Worm (Caenorhabditis elegans) whole organism, L4/young adult: ENCODE results near the gene tftc-5.
A peak's percentile ranks its signal among the peaks of the same experiment; 100 is the strongest.

ENCODE experiments used
- W03F9.2 ChIP-seq: fragments of 150-350 bp; optimal IDR thresholded peaks from 2 replicates; lab custom pipeline; 2014; ENCODE audit warnings: missing biosample characterization, missing genetic modification characterization
- dao-5 ChIP-seq: sonication (generic microtip); optimal IDR thresholded peaks from 2 replicates; lab custom pipeline; 2016; ENCODE audit warnings: missing genotype, missing genetic modification characterization, moderate library complexity, missing compliant biosample characterization
- him-1 ChIP-seq: sonication (generic microtip); optimal IDR thresholded peaks from 2 replicates; lab custom pipeline; 2016; ENCODE audit warnings: missing genotype, missing genetic modification reagents, missing genetic modification characterization, missing compliant biosample characterization

tftc-5 gene

ce11 chrIII:4019801-4020200 lies 2.2 kb upstream of the tftc-5 start, which contains the start of gene snpc-3.4:
Gene snpc-3.4 (plus strand): TSS chrIII:4020037.
- TF ChIP-seq him-1 (tag; lab: Kevin White, UChicago) (peak; percentile 50), dao-5 (tag; lab: Kevin White, UChicago) (no peak), W03F9.2 (tag; lab: Kevin White, UChicago) (peak; percentile 76)

ce11 chrIII:4028061-4028460 lies 6.1 kb downstream of the tftc-5 start, which contains the start of gene T02C12.5:
Gene T02C12.5 (minus strand): TSS chrIII:4028161.
- TF ChIP-seq W03F9.2 (tag; lab: Kevin White, UChicago) = no peak
- TF ChIP-seq him-1 (tag; lab: Kevin White, UChicago) = no peak
- no peak for TF ChIP-seq dao-5 (tag; lab: Kevin White, UChicago)

ce11 chrIII:4030839-4031238 lies 8.9 kb downstream of the tftc-5 start:
- TF ChIP-seq him-1 (tag; lab: Kevin White, UChicago) (no peak), W03F9.2 (tag; lab: Kevin White, UChicago) (no peak), dao-5 (tag; lab: Kevin White, UChicago) (no peak)

- TF ChIP-seq dao-5 (tag; lab: Kevin White, UChicago) (no peak), W03F9.2 (tag; lab: Kevin White, UChicago) (no peak), him-1 (tag; lab: Kevin White, UChicago) (no peak)
Measured at ce11 chrIII:4034984-4035383, 13.0 kb downstream of the tftc-5 start.

- no peak for TF ChIP-seq dao-5 (tag; lab: Kevin White, UChicago)
- no peak for TF ChIP-seq him-1 (tag; lab: Kevin White, UChicago)
- TF ChIP-seq W03F9.2 (tag; lab: Kevin White, UChicago) = no peak
Measured at ce11 chrIII:4036740-4037139, 14.8 kb downstream of the tftc-5 start, which contains the start of gene hum-5. Gene hum-5 (minus strand): TSS chrIII:4036840.

ce11 chrIII:4037332-4037731 lies 15.4 kb downstream of the tftc-5 start:
- TF ChIP-seq dao-5 (tag; lab: Kevin White, UChicago) = no peak

ce11 chrIII:4039775-4040174 lies 17.8 kb downstream of the tftc-5 start:
- no peak for TF ChIP-seq him-1 (tag; lab: Kevin White, UChicago)
- TF ChIP-seq W03F9.2 (tag; lab: Kevin White, UChicago) = no peak
- TF ChIP-seq dao-5 (tag; lab: Kevin White, UChicago) = no peak

ce11 chrIII:4049150-4049549 lies 27.2 kb downstream of the tftc-5 start:
- no peak for TF ChIP-seq dao-5 (tag; lab: Kevin White, UChicago)
- TF ChIP-seq W03F9.2 (tag; lab: Kevin White, UChicago) = no peak
- TF ChIP-seq him-1 (tag; lab: Kevin White, UChicago) = no peak

- TF ChIP-seq him-1 (tag; lab: Kevin White, UChicago) = no peak
- TF ChIP-seq W03F9.2 (tag; lab: Kevin White, UChicago) = no peak
- no peak for TF ChIP-seq dao-5 (tag; lab: Kevin White, UChicago)
Measured at ce11 chrIII:4057894-4058293, 35.9 kb downstream of the tftc-5 start, which contains the start of gene rcq-5. Gene rcq-5 (minus strand): TSS chrIII:4057976.

ce11 chrIII:4058643-4059042 lies 36.7 kb downstream of the tftc-5 start, which contains the start of gene his-69:
Gene his-69 (minus strand): TSS chrIII:4058743.
- no peak for TF ChIP-seq him-1 (tag; lab: Kevin White, UChicago)
- TF ChIP-seq W03F9.2 (tag; lab: Kevin White, UChicago) = no peak
- TF ChIP-seq dao-5 (tag; lab: Kevin White, UChicago) = no peak

- no peak for TF ChIP-seq dao-5 (tag; lab: Kevin White, UChicago)
- no peak for TF ChIP-seq W03F9.2 (tag; lab: Kevin White, UChicago)
- no peak for TF ChIP-seq him-1 (tag; lab: Kevin White, UChicago)
Measured at ce11 chrIII:4060019-4060418, 38.1 kb downstream of the tftc-5 start, which contains the start of gene his-70. Gene his-70 (minus strand): TSS chrIII:4060119.

- TF ChIP-seq W03F9.2 (tag; lab: Kevin White, UChicago) = no peak
- no peak for TF ChIP-seq dao-5 (tag; lab: Kevin White, UChicago)
- peak; percentile 57 for TF ChIP-seq him-1 (tag; lab: Kevin White, UChicago)
Measured at ce11 chrIII:4063724-4064123, 41.8 kb downstream of the tftc-5 start.

- TF ChIP-seq W03F9.2 (tag; lab: Kevin White, UChicago) (no peak), him-1 (tag; lab: Kevin White, UChicago) (no peak), dao-5 (tag; lab: Kevin White, UChicago) (no peak)
Measured at ce11 chrIII:4066333-4066732, 44.4 kb downstream of the tftc-5 start, which contains the start of gene unc-79. Gene unc-79 (plus strand): TSS chrIII:4066633.

- TF ChIP-seq him-1 (tag; lab: Kevin White, UChicago) = no peak
- no peak for TF ChIP-seq W03F9.2 (tag; lab: Kevin White, UChicago)
- no peak for TF ChIP-seq dao-5 (tag; lab: Kevin White, UChicago)
Measured at ce11 chrIII:4068120-4068519, 46.2 kb downstream of the tftc-5 start.
